Worm (Caenorhabditis elegans): ENCODE results near the gene ZC21.10.

Gene ZC21.10

DNA sequence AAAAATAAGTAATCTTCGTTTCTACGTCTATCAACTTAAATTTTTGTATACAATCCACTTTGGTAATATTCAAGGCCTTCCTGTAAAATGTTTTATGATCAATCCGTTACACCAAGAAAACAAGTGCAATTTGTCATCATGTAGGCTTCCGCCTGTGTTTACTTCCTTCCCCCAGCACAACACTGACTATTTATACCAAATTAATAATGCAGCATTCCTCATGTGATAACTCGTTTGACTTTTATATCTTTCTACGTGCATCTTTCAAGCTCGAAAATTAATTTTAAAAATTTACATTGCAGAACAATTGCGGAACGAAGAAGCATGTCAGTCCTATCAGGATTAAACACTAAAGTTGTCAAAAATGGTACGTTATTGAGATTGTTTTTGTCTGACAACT is 24.6 kb downstream of the ZC21.10 start, which contains the start of gene gsto-2:
Gene gsto-2 (plus strand): TSS at position 301 of the 400 bp plus-strand sequence.
- TF ChIP-seq nhr-80 (tag; optimal IDR thresholded peaks at IDR 0.05), result no peak

DNA sequence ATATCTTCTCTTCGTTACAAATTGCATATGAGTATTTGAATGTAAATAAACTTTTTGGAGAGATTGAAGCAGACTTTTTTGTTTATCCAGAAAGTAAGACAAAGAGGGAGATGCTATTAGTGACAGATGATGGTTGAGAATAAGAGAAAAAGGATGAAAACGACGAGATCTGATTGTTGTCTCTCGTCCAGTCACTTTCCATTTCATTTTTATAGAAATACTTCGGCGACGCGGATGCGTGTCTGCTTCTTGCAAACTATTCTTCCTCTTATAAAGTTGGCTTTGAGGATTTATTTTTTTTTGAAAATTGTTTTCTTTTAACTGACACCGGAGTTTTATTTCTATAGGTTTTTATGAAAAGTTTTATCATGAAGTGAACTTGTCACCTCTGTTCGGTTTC is 25.8 kb downstream of the ZC21.10 start:
- TF ChIP-seq ceh-91 (GFP tag; IDR thresholded peaks at IDR 0.05), result no peak
- TF ChIP-seq fkh-3 (tag; optimal IDR thresholded peaks at IDR 0.05), result no peak
- TF ChIP-seq lsl-1 (GFP tag; optimal IDR thresholded peaks at IDR 0.05), result no peak
- no peak for TF ChIP-seq snpc-3.4 (tag; optimal IDR thresholded peaks at IDR 0.05)
- TF ChIP-seq rec-8 (tag; optimal IDR thresholded peaks at IDR 0.05), result no peak
- TF ChIP-seq gei-17 (GFP tag; optimal IDR thresholded peaks at IDR 0.05), result no peak
- no peak for TF ChIP-seq C06A6.2 (GFP tag; conservative IDR thresholded peaks at IDR 0.05)

DNA sequence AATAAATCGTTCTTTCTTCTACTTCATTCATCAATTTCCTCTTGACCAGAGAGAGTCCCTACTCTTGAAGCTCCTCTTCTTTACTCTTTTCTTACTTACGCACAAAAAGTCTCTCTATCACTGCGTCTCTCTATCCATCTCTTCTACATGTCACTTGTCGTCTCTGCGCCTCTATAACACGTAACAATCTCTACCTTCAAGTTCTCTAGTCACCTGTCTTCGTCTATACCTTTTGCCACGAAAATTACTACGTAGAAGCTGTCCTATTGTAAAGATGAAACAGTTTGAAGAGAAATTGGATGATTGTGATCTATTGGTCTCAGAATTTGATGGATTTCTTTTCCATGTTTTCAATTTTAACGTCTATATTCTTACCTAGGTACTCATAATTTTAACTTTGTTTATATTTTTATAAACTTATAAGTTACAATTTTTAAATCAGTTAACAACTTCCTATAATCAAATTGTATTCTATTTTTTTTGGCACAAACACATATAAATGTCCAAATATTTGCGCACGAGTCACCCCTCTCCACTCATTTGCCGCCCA is 27.0 kb downstream of the ZC21.10 start, which contains the start of gene C02D5.2:
Gene C02D5.2 (plus strand): TSS at position 500 of the 550 bp plus-strand sequence.
- TF ChIP-seq hmg-1.2 (GFP tag; IDR thresholded peaks at IDR 0.05) (peak; percentile 78; the same call in 1 of the 2 replicates), snpc-1.1 (tag; optimal IDR thresholded peaks at IDR 0.05; ENCODE audit: insufficient read depth) (no peak), F10E7.11 (tag; optimal IDR thresholded peaks at IDR 0.05) (no peak), B0261.1 (tag; optimal IDR thresholded peaks at IDR 0.05) (no peak), mes-4 (tag; optimal IDR thresholded peaks at IDR 0.05) (no peak), F57A8.1 (GFP tag; optimal IDR thresholded peaks at IDR 0.05) (no peak), die-1 (tag; optimal IDR thresholded peaks at IDR 0.05) (no peak), lsl-1 (GFP tag; optimal IDR thresholded peaks at IDR 0.05) (no peak), lin-26 (GFP tag; IDR thresholded peaks at IDR 0.05) (no peak), bed-1 (GFP tag; IDR thresholded peaks at IDR 0.05) (no peak), dox-1 (GFP tag; IDR thresholded peaks at IDR 0.05) (no peak), nhr-80 (tag; optimal IDR thresholded peaks at IDR 0.05) (peak; percentile 1), zim-3 (tag; optimal IDR thresholded peaks at IDR 0.05) (no peak), ets-4 (GFP tag; optimal IDR thresholded peaks at IDR 0.05) (no peak), K12H6.12 (tag; optimal IDR thresholded peaks at IDR 0.05) (no peak)

DNA sequence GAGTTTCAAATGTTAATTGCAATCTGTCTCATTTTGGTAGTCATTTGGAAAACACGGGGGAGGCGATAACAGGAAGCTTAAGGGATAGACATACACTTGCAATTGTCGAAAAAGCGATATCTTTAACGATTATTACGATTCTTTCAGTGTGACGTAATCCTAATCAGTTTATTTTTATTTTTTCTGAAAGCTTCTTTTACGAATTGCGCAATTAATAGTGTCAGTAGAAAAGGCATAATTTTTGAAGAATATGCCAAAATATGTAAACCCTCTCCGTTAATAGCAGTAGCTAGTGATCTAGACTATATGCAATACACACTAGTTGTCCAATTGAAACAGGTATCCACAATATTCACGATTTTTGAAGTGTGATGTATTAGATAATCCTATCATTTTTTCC is 30.5 kb downstream of the ZC21.10 start:
- no peak for TF ChIP-seq zim-3 (tag; optimal IDR thresholded peaks at IDR 0.05)
- TF ChIP-seq sdz-38 (tag; optimal IDR thresholded peaks at IDR 0.05), result no peak
- no peak for TF ChIP-seq let-526 (GFP tag; IDR thresholded peaks at IDR 0.05)
- TF ChIP-seq lsl-1 (GFP tag; optimal IDR thresholded peaks at IDR 0.05), result no peak
- no peak for TF ChIP-seq bed-2 (GFP tag; IDR thresholded peaks at IDR 0.05)
- no peak for TF ChIP-seq efl-1 (GFP tag; optimal IDR thresholded peaks at IDR 0.05)
- TF ChIP-seq F49E8.2 (tag; optimal IDR thresholded peaks at IDR 0.05; ENCODE audit: insufficient read depth), result no peak
- no peak for TF ChIP-seq akir-1 (GFP tag; optimal IDR thresholded peaks at IDR 0.05)
- TF ChIP-seq nfyb-1 (GFP tag; IDR thresholded peaks at IDR 0.05), result no peak
- no peak for TF ChIP-seq fkh-3 (tag; optimal IDR thresholded peaks at IDR 0.05)

DNA sequence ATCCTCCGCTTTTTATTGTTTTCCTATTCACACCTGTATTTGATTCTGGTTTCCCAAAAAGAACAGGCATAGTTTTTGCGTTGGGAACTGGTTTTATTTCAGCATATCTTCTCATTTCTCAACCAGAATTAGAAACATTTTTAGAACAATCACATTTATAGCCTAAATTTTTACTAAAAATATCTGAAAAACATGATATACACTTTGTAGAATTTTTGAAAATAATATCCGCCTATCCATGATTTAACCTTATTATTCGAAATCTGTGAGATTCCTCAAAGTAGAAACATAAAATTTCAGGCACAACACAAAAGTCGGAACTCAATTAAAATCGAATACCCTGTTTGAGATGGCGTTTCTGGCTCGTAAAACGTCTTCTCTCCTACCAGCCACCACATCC is 31.0 kb downstream of the ZC21.10 start, which contains the start of gene acdh-6:
Gene acdh-6 (plus strand): TSS at position 301 of the 400 bp plus-strand sequence.
- TF ChIP-seq ceh-58 (GFP tag; IDR thresholded peaks at IDR 0.05), result no peak
- no peak for TF ChIP-seq him-1 (tag; optimal IDR thresholded peaks at IDR 0.05)
- TF ChIP-seq fkh-3 (tag; optimal IDR thresholded peaks at IDR 0.05), result no peak
- no peak for TF ChIP-seq mcd-1 (GFP tag; IDR thresholded peaks at IDR 0.05)
- TF ChIP-seq C17E4.6 (GFP tag; IDR thresholded peaks at IDR 0.05), result no peak
- no peak for TF ChIP-seq ccch-3 (GFP tag; optimal IDR thresholded peaks at IDR 0.05)
- TF ChIP-seq ceh-40 (GFP tag; IDR thresholded peaks at IDR 0.05), result no peak
- TF ChIP-seq Y95B8A.8 (GFP tag; IDR thresholded peaks at IDR 0.05), result no peak
- no peak for TF ChIP-seq ztf-25 (GFP tag; IDR thresholded peaks at IDR 0.05)

Measured in whole organism, young adult.